Fruit fly (Drosophila melanogaster): ENCODE results near the gene CycJ.

CycJ gene

DNA sequence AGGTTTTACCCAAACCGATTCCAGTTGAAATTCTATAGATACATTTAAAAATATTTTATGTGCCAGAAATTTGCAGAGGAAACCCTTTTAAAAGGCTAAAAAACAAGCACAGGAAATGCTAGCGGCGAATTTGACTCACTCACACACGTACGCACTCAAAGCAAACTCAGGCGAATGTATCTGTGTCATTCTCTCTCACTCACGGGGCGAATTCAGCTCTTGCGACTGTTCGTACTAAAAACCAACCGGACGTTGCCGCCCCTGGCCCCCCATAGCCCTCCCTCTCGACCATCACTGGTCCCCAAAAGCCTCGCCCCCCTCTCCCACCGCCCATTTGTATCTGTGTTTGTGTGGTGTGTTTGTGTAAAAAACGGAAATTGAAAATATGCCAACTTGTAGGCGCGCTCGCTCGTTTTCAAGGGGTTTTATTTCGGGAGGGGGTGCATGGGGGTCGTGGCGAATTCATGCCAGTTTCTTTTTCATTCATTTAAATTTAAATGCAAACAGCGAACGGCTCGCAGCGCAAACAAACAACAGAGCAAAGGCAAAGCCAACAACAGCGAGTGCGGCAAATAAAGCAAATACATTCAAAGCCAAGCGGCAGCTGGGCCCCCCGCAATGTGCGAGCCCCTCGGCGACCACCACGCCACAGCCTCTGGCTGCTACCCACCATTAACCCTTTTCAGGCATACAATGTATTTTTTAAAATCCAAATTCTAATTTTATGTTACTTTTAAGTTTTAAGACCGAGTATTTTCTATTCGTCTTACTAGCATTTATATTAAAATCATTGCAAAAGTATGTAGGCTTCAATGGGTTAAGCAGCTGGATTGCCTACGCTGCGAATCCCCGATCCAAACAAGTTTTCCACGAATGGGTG is 47.8 kb upstream of the CycJ start (continued):
- TF ChIP-seq CG8319 (GFP tag; optimal IDR thresholded peaks at IDR 0.05) (no peak), CG16779 (tag; optimal IDR thresholded peaks at IDR 0.05) (peak; percentile 56), lz (GFP tag; optimal IDR thresholded peaks at IDR 0.05) (peak; percentile 77), cyc (GFP tag; optimal IDR thresholded peaks at IDR 0.05) (peak; percentile 61), CG6808 (GFP tag; optimal IDR thresholded peaks at IDR 0.05) (peak; percentile 38), Hr38 (GFP tag; optimal IDR thresholded peaks at IDR 0.05) (peak; percentile 71), dsx (GFP tag; optimal IDR thresholded peaks at IDR 0.05; ENCODE audit: poor library complexity, severe bottlenecking) (peak; percentile 85), CG6276 (GFP tag; optimal IDR thresholded peaks at IDR 0.05) (peak; percentile 98), CG31627 (GFP tag; optimal IDR thresholded peaks at IDR 0.05) (peak; percentile 64), acj6 (GFP tag; optimal IDR thresholded peaks at IDR 0.05) (peak; percentile 71), CG9139 (GFP tag; optimal IDR thresholded peaks at IDR 0.05) (peak; percentile 70), CG10669 (GFP tag; optimal IDR thresholded peaks at IDR 0.05) (peak; percentile 45), achi (GFP tag; optimal IDR thresholded peaks at IDR 0.05) (peak; percentile 91), topi (GFP tag; optimal IDR thresholded peaks at IDR 0.05) (peak; percentile 77), vri (GFP tag; optimal IDR thresholded peaks at IDR 0.05) (peak; percentile 50), Sox102F (GFP tag; optimal IDR thresholded peaks at IDR 0.05) (peak; percentile 66), fd85E (GFP tag; optimal IDR thresholded peaks at IDR 0.05) (no peak), CG8632 (GFP tag; optimal IDR thresholded peaks at IDR 0.05) (peak; percentile 28), CG8119 (GFP tag; IDR thresholded peaks at IDR 0.05) (peak; percentile 99), Lpt (GFP tag; optimal IDR thresholded peaks at IDR 0.05) (peak; percentile 86), CG11294 (GFP tag; IDR thresholded peaks at IDR 0.05) (peak; percentile 95), Eip78C (GFP tag) (peak; percentile 95), Ets96B (tag; optimal IDR thresholded peaks at IDR 0.05) (peak; percentile 76), Eip93F (GFP tag; optimal IDR thresholded peaks at IDR 0.05) (no peak), CG11902 (GFP tag; optimal IDR thresholded peaks at IDR 0.05) (no peak), CG32006 (GFP tag; optimal IDR thresholded peaks at IDR 0.05) (peak; percentile 98), salr (GFP tag; optimal IDR thresholded peaks at IDR 0.05) (peak; percentile 63 to 88), Hr39 (GFP tag; optimal IDR thresholded peaks at IDR 0.05) (peak; percentile 73)

DNA sequence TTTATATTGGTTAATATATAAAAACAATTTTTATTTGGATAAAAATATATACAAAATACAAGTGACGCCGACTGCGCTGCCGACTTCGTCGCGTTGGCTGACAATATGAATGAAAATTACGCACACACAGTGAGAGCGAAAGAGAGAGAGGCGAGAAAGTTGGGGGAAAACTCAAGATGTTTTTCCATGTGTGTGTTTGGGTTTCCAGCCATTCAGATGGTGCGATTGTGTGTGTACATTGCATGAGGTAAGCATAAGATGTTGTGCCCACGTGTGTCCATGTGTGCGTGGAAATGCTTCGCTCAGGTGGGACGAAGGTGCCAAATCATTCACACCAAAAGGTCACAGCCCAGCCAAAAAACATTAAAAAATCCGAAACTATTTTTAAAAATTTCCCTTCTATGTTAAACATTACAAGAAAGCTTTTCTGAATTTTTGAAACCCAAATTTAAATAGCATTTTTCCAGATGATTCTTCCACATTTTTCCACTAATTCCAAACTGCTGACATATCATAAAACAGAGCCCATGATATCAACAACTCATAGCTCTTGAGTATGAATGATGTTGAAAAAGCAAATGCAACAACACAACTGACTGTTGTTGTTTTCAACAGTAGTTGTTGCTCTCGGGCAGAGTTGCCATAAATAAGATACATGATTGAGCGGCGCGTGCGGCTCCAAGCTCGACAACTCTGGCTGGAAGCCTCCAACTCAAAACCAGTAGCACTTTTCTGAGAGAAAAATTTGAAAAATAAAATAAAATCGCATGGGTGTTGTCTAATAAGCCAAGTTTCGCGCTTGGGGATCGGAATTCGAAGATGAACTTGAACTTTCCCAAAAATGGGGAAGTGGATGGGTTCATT is 46.6 kb upstream of the CycJ start:
- TF ChIP-seq Eip78C (GFP tag): peak; percentile 72
- TF ChIP-seq CG6808 (GFP tag; optimal IDR thresholded peaks at IDR 0.05): no peak
- TF ChIP-seq CG32006 (GFP tag; optimal IDR thresholded peaks at IDR 0.05): peak; percentile 82
- TF ChIP-seq salr (GFP tag; optimal IDR thresholded peaks at IDR 0.05): peak in 1 of 2 experiments; percentile 62
- TF ChIP-seq CG15336 (GFP tag; IDR thresholded peaks at IDR 0.05): peak; percentile 68
- peak; percentile 14 for TF ChIP-seq pdm3 (GFP tag; optimal IDR thresholded peaks at IDR 0.05)
- peak; percentile 8 for TF ChIP-seq dac (GFP tag; optimal IDR thresholded peaks at IDR 0.05)
- TF ChIP-seq CG10631 (GFP tag; optimal IDR thresholded peaks at IDR 0.05): peak; percentile 48
- TF ChIP-seq net (GFP tag; optimal IDR thresholded peaks at IDR 0.05): no peak
- no peak for TF ChIP-seq vri (GFP tag; optimal IDR thresholded peaks at IDR 0.05)
- TF ChIP-seq Sox15 (GFP tag; optimal IDR thresholded peaks at IDR 0.05): no peak
- TF ChIP-seq CG8119 (GFP tag; IDR thresholded peaks at IDR 0.05): peak; percentile 51; the same call in 2 of the 3 replicates
- peak; percentile 9 for TF ChIP-seq CG6276 (GFP tag; optimal IDR thresholded peaks at IDR 0.05)
- peak; percentile 44 for TF ChIP-seq CG4318 (GFP tag; optimal IDR thresholded peaks at IDR 0.05)
- peak; percentile 1 for TF ChIP-seq CG3919 (GFP tag; optimal IDR thresholded peaks at IDR 0.05)
- peak; percentile 44 for TF ChIP-seq fkh (GFP tag; optimal IDR thresholded peaks at IDR 0.05)
- peak; percentile 80 for TF ChIP-seq Hr4 (GFP tag; optimal IDR thresholded peaks at IDR 0.05)
- TF ChIP-seq OdsH (GFP tag; optimal IDR thresholded peaks at IDR 0.05): peak; percentile 31
- TF ChIP-seq lz (GFP tag; optimal IDR thresholded peaks at IDR 0.05): peak; percentile 14

Data from whole organism, prepupa.